Fruit fly (Drosophila melanogaster): Measurements from ENCODE around the gene Cox17.

The Cox17 gene

DNA sequence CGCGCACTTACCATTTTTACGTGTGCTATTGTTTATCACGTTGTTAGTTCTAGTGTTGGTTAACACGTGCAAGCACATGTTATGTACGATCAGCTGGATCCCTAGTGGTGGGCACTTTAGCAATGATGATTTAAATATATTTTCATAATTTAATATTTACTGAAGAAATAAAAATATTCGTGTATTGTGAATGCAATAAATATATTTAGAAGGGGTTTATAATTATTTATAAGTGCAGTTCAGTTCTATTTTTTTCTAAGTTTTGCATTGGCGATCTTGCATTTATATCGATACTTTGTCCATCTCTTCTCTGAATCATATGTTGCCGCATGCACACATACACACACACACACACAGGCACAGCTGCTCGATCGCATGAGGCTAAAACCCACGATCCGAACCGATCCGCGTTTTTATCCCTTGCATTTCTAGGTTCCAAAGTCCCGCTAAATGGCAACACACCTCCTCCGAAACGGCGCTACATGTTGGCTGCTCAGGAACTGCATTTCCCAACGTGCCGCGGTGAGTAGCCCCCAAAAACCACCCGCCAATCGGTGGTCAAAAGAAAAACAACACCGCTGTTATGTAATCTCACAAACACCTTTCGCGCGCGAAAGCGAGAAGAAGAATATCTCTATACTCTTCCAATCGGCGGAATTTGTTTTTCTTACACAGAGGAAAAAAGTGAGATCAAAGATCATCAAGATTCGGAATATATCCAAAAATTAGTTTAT lies 1.4 kb upstream of the Cox17 start, which contains the start of the genes CG15027 and Dbct (continued):
- peak; percentile 55; the same call in 1 of the 2 replicates for TF ChIP-seq MBD-R2 (GFP tag; IDR thresholded peaks at IDR 0.05)
- peak; percentile 83 for TF ChIP-seq Max (GFP tag; optimal IDR thresholded peaks at IDR 0.05)
- TF ChIP-seq CG34376 (GFP tag; optimal IDR thresholded peaks at IDR 0.05) = peak; percentile 35
- TF ChIP-seq CG2120 (GFP tag; optimal IDR thresholded peaks at IDR 0.05) = peak; percentile 59
- TF ChIP-seq tx (GFP tag; optimal IDR thresholded peaks at IDR 0.05) = no peak
- peak; percentile 53 for TF ChIP-seq CG18599 (GFP tag; optimal IDR thresholded peaks at IDR 0.05)
- TF ChIP-seq CG9932 (GFP tag; IDR thresholded peaks at IDR 0.05) = peak; percentile 82
- TF ChIP-seq emc (GFP tag; optimal IDR thresholded peaks at IDR 0.05) = no peak
- no peak for TF ChIP-seq pfk (GFP tag; optimal IDR thresholded peaks at IDR 0.05)
- TF ChIP-seq Pdp1 (GFP tag; optimal IDR thresholded peaks at IDR 0.05) = peak; percentile 32 to 99
- TF ChIP-seq org-1 (GFP tag; optimal IDR thresholded peaks at IDR 0.05) = peak; percentile 28
- TF ChIP-seq Hr78 (GFP tag; optimal IDR thresholded peaks at IDR 0.05) = no peak
- peak; percentile 40; the same call in 1 of the 2 replicates for TF ChIP-seq E2f1 (GFP tag; IDR thresholded peaks at IDR 0.05)
- peak; percentile 57; the same call in 1 of the 3 replicates for TF ChIP-seq Opbp (GFP tag; IDR thresholded peaks at IDR 0.05; ENCODE audit: partially characterized antibody)
- TF ChIP-seq Awh (GFP tag; IDR thresholded peaks at IDR 0.05) = 0 out of 2 replicates have a peak, but pooled peaks have one; percentile 35
- TF ChIP-seq Lhr (GFP tag; optimal IDR thresholded peaks at IDR 0.05) = peak; percentile 14
- peak; percentile 59; the same call in 2 of the 3 replicates for TF ChIP-seq ase (GFP tag; IDR thresholded peaks at IDR 0.05)
- TF ChIP-seq hbn (GFP tag; IDR thresholded peaks at IDR 0.05; ENCODE audit: partially characterized antibody) = peak; percentile 64; the same call in 1 of the 2 replicates
- peak; percentile 61 for TF ChIP-seq CG17361 (GFP tag; IDR thresholded peaks at IDR 0.05)
- TF ChIP-seq Ptx1 (GFP tag; IDR thresholded peaks at IDR 0.05) = peak; percentile 77
- TF ChIP-seq CG10267 (tag; optimal IDR thresholded peaks at IDR 0.05) = peak; percentile 92
- TF ChIP-seq jumu (GFP tag; optimal IDR thresholded peaks at IDR 0.05) = no peak
- no peak for TF ChIP-seq tna (GFP tag; IDR thresholded peaks at IDR 0.05; ENCODE audit: partially characterized antibody)
- no peak for TF ChIP-seq CG17568 (GFP tag; optimal IDR thresholded peaks at IDR 0.05)
- TF ChIP-seq prd (optimal IDR thresholded peaks at IDR 0.05) = no peak
- peak; percentile 79 for TF ChIP-seq prd (GFP tag; IDR thresholded peaks at IDR 0.05)
- no peak for TF ChIP-seq pb (GFP tag; optimal IDR thresholded peaks at IDR 0.05)
- TF ChIP-seq Oli (tag; optimal IDR thresholded peaks at IDR 0.05) = peak; percentile 61
- no peak for TF ChIP-seq hth (optimal IDR thresholded peaks at IDR 0.05)
- TF ChIP-seq Dip3 (GFP tag; optimal IDR thresholded peaks at IDR 0.05) = peak; percentile 6
- no peak for TF ChIP-seq jing (GFP tag; optimal IDR thresholded peaks at IDR 0.05)
- TF ChIP-seq tup (GFP tag; optimal IDR thresholded peaks at IDR 0.05) = no peak
- TF ChIP-seq unc-4 (GFP tag; IDR thresholded peaks at IDR 0.05; ENCODE audit: partially characterized antibody) = peak; percentile 69
- no peak for TF ChIP-seq Mes4 (GFP tag; optimal IDR thresholded peaks at IDR 0.05)
- TF ChIP-seq CG10959 (GFP tag; IDR thresholded peaks at IDR 0.05) = 0 out of 2 replicates have a peak, but pooled peaks have one; percentile 25
- TF ChIP-seq Deaf1 (tag; optimal IDR thresholded peaks at IDR 0.05) = peak; percentile 19
- peak; percentile 63; the same call in 1 of the 2 replicates for TF ChIP-seq ranshi (GFP tag; IDR thresholded peaks at IDR 0.05)
- TF ChIP-seq CG4360 (GFP tag; IDR thresholded peaks at IDR 0.05) = no peak
- peak in 1 of 2 experiments; percentile 69 for TF ChIP-seq bsh (GFP tag; optimal IDR thresholded peaks at IDR 0.05)
- peak; percentile 48 for TF ChIP-seq tap (tag; optimal IDR thresholded peaks at IDR 0.05)
- 0 out of 2 replicates have a peak, but pooled peaks have one; percentile 15 for TF ChIP-seq aop (GFP tag; IDR thresholded peaks at IDR 0.05)
- TF ChIP-seq Six4 (GFP tag; optimal IDR thresholded peaks at IDR 0.05) = peak; percentile 53
- TF ChIP-seq Scr (GFP tag; IDR thresholded peaks at IDR 0.05; ENCODE audit: partially characterized antibody) = peak; percentile 84
- no peak for TF ChIP-seq ash1 (GFP tag; optimal IDR thresholded peaks at IDR 0.05)
- TF ChIP-seq CG13296 (GFP tag; optimal IDR thresholded peaks at IDR 0.05) = peak; percentile 38
- peak; percentile 57 for TF ChIP-seq zen (tag; optimal IDR thresholded peaks at IDR 0.05)
- TF ChIP-seq CG7372 (GFP tag; IDR thresholded peaks at IDR 0.05) = peak; percentile 74
- peak; percentile 74 for TF ChIP-seq CG6272 (GFP tag; IDR thresholded peaks at IDR 0.05)
- TF ChIP-seq ssp (GFP tag; IDR thresholded peaks at IDR 0.05) = peak; percentile 52

Data from whole organism, embryonic.